Worm (Caenorhabditis elegans): ENCODE measurements around the gene fbf-1.

DNA sequence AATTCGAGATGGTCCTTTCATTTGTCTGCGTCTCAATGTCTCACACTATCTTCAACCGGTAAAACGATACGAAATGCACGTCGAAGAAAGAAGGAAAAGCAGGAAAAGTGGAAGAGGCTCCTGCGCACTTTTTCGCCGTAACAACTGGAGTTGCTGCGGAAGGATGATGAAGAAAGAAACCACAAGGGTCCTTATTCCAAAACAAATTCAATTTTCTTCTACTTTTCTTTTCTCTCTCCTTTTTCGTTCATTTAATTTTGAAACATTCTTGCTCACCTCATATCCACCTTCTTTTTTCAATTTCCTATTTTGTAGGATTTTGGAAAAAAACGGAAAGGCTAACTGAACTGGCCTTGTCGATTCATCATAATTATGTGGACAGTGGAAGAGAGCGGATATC, 39.9 kb upstream of the fbf-1 start:
- TF ChIP-seq nhr-28 (tag; optimal IDR thresholded peaks at IDR 0.05) (no peak), pqm-1 (tag; optimal IDR thresholded peaks at IDR 0.05) (no peak), mdl-1 (tag; optimal IDR thresholded peaks at IDR 0.05) (no peak), nhr-111 (GFP tag; optimal IDR thresholded peaks at IDR 0.05) (no peak), unc-39 (tag; optimal IDR thresholded peaks at IDR 0.05) (no peak), nhr-11 (tag; optimal IDR thresholded peaks at IDR 0.05) (no peak), arid-1 (GFP tag; conservative IDR thresholded peaks at IDR 0.05) (no peak), nhr-77 (tag; optimal IDR thresholded peaks at IDR 0.05) (no peak), Y75B8A.6 (GFP tag; IDR thresholded peaks at IDR 0.05) (no peak), zfp-2 (tag; optimal IDR thresholded peaks at IDR 0.05) (no peak)

All from whole organism, L4 larva.